Fruit fly (Drosophila melanogaster): ENCODE data around the gene Uqcc1.

dm6 chr3L:6984486-6984885, 26.6 kb upstream of the Uqcc1 start, which contains the start of the genes CG32388 and CG43439:
- TF ChIP-seq Vsx1 (GFP tag; optimal IDR thresholded peaks at IDR 0.05) (no peak), Hmx (GFP tag; optimal IDR thresholded peaks at IDR 0.05) (no peak), abd-A (tag; optimal IDR thresholded peaks at IDR 0.05) (no peak), CG17612 (GFP tag; IDR thresholded peaks at IDR 0.05) (no peak), Abd-B (GFP tag; optimal IDR thresholded peaks at IDR 0.05) (no peak), so (GFP tag; IDR thresholded peaks at IDR 0.05) (no peak), stc (GFP tag; IDR thresholded peaks at IDR 0.05) (no peak), fd64A (GFP tag; optimal IDR thresholded peaks at IDR 0.05) (no peak), CG2678 (tag; optimal IDR thresholded peaks at IDR 0.05) (no peak), CG9876 (GFP tag; optimal IDR thresholded peaks at IDR 0.05) (no peak), kni (GFP tag; optimal IDR thresholded peaks at IDR 0.05) (no peak)
